Worm (Caenorhabditis elegans): ENCODE measurements around the gene C25H3.16.

ce11 chrII:5696218-5696617 is 30.1 kb downstream of the C25H3.16 start:
- no peak for TF ChIP-seq flh-1 (GFP tag; optimal IDR thresholded peaks at IDR 0.05)
- TF ChIP-seq nhr-28 (tag; optimal IDR thresholded peaks at IDR 0.05) = no peak
- no peak for TF ChIP-seq mep-1 (tag; optimal IDR thresholded peaks at IDR 0.05)
- TF ChIP-seq blmp-1 (tag; optimal IDR thresholded peaks at IDR 0.05) = no peak

All from whole organism, mixed stage, embryonic.